Worm (Caenorhabditis elegans): ENCODE measurements around the gene wrt-7.

wrt-7 gene

DNA sequence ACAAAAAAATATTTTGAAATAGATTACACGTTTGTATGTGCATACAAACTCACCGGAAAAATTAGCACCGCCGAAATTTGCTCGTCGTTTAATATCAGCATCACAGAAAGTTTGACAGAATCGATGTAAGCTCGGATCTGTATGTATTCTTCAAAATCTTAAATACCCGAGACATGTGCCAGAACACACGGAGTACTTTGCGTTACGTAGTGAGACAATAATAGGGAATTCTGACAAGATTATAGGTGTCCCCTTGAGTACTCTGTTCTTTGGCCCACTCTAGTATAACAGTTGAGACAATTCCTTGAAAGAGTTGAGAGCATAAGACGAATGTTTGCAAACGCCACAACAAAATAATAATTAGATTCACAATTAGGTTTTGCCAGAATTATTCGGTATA is 33.7 kb downstream of the wrt-7 start, which contains the start of gene srx-48:
Gene srx-48 (minus strand): TSS at position 101 of the 400 bp plus-strand sequence.
- TF ChIP-seq lin-13 (tag; optimal IDR thresholded peaks at IDR 0.05): no peak
- no peak for TF ChIP-seq mep-1 (tag; optimal IDR thresholded peaks at IDR 0.05)
- no peak for TF ChIP-seq unc-62 (GFP tag; optimal IDR thresholded peaks at IDR 0.05)
- TF ChIP-seq ceh-83 (GFP tag; optimal IDR thresholded peaks at IDR 0.05): no peak
- TF ChIP-seq ztf-11 (tag; optimal IDR thresholded peaks at IDR 0.05): no peak
- TF ChIP-seq drap-1 (GFP tag; optimal IDR thresholded peaks at IDR 0.05): no peak
- no peak for TF ChIP-seq nhr-2 (tag; optimal IDR thresholded peaks at IDR 0.05)
- no peak for TF ChIP-seq nhr-12 (tag; optimal IDR thresholded peaks at IDR 0.05)
- no peak for TF ChIP-seq lsy-2 (tag; optimal IDR thresholded peaks at IDR 0.05)

DNA sequence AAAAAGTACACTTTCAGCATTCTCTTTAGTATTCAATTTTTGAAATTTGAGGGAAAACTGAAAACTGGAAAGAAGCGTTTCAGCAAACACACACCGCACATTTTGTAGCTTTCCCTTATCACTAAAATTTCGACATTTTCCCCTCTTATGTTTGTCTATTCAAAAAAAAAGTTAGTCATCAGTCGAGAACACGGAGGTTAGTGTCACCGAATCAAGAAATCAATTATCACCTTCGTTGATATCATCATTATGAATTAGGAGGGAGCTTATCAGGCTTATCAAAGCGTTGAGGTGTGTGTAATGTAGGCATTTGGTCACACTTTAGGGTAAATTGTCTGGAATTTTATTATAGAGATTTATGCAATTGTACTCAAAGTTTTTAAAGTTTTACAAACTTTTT is 38.7 kb downstream of the wrt-7 start, which contains the start of gene cpr-3:
Gene cpr-3 (minus strand): TSS at position 104 of the 400 bp plus-strand sequence.
- TF ChIP-seq mls-2 (tag; optimal IDR thresholded peaks at IDR 0.05) (no peak), lin-13 (tag; optimal IDR thresholded peaks at IDR 0.05) (no peak), lsy-2 (tag; optimal IDR thresholded peaks at IDR 0.05) (no peak), snpc-4 (tag; optimal IDR thresholded peaks at IDR 0.05) (no peak), lin-32 (GFP tag; optimal IDR thresholded peaks at IDR 0.05) (no peak), cnd-1 (tag; optimal IDR thresholded peaks at IDR 0.05) (no peak), tbx-8 (GFP tag; optimal IDR thresholded peaks at IDR 0.05) (no peak), elt-3 (tag; optimal IDR thresholded peaks at IDR 0.05) (no peak), elt-1 (tag; optimal IDR thresholded peaks at IDR 0.05; ENCODE audit: borderline replicate concordance, insufficient read depth) (no peak), ceh-83 (GFP tag; optimal IDR thresholded peaks at IDR 0.05) (no peak), nhr-28 (tag; optimal IDR thresholded peaks at IDR 0.05) (no peak), drap-1 (GFP tag; optimal IDR thresholded peaks at IDR 0.05) (no peak), M03D4.4 (tag; optimal IDR thresholded peaks at IDR 0.05) (no peak), ceh-43 (GFP tag; optimal IDR thresholded peaks at IDR 0.05) (no peak), mep-1 (tag; optimal IDR thresholded peaks at IDR 0.05) (no peak), bed-3 (GFP tag; optimal IDR thresholded peaks at IDR 0.05) (no peak), flh-1 (GFP tag; optimal IDR thresholded peaks at IDR 0.05) (no peak), sem-2 (GFP tag; optimal IDR thresholded peaks at IDR 0.05) (no peak), nhr-12 (tag; optimal IDR thresholded peaks at IDR 0.05) (no peak), unc-39 (tag; optimal IDR thresholded peaks at IDR 0.05) (no peak)

DNA sequence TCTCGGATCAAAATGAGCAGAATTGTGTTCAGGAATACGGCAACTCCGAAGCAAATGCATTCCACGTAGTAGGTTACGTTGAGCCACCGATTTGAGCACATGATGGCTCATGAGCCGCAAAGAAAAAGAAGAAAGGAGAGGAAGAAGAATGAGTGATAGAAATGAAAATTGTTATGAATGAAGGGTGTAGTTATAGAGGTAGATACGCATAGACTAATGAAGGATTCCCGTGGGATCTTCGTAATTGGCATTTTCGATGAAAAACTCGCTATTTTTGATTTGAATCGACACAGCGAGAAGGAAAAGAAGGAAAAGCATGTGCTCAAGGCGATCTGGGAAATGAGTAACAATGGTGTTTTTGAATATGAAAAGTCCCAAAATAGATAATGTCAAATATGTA is 43.4 kb downstream of the wrt-7 start, which contains the start of gene str-96:
Gene str-96 (minus strand): TSS at position 101 of the 400 bp plus-strand sequence.
- no peak for TF ChIP-seq mep-1 (tag; optimal IDR thresholded peaks at IDR 0.05)

DNA sequence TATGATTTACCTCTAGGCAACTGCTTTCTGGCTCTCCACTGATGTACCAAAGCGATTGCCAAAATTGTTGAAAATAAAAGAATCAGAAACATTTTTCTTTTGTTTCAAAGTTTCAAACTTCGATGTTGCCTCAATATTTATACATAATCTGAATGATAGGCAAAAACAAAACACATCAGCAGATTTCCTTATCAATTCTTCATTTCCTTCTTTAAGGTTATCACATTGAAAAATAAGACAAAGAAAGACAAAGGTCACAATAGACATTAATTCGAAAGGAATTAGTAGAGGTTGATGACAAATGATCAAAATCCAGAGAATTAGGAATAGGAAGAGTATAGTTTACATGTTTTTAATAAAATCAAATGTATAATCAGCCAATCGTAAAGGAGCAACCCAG is 46.3 kb downstream of the wrt-7 start, which contains the start of gene cyp-34A2:
Gene cyp-34A2 (minus strand): TSS at position 101 of the 400 bp plus-strand sequence.
- TF ChIP-seq ham-2 (GFP tag; optimal IDR thresholded peaks at IDR 0.05): no peak

DNA sequence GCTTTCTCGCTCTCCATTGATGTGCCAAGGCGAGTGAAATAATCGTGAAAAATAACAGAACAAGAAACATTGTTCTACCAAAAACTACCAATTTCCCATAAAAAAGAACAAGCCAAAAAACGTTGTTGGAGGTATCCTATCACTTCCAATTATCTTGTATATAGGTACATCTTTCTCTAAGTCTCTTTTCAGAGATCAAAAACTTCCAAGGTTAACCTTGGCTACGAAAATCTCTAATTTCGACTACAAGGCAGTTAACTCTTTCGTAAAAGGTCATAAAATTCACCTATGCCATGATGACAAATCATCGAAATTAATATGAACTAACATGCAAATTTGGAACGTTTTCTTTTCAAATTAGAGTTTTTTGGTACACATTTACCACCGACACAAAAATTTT is 49.4 kb downstream of the wrt-7 start, which contains the start of gene cyp-34A1:
Gene cyp-34A1 (minus strand): TSS at position 101 of the 400 bp plus-strand sequence.
- no peak for TF ChIP-seq cnd-1 (tag; optimal IDR thresholded peaks at IDR 0.05)
- no peak for TF ChIP-seq sptf-1 (tag; optimal IDR thresholded peaks at IDR 0.05)
- no peak for TF ChIP-seq nhr-76 (tag; optimal IDR thresholded peaks at IDR 0.05)
- no peak for TF ChIP-seq unc-39 (tag; optimal IDR thresholded peaks at IDR 0.05)
- TF ChIP-seq mab-5 (tag; optimal IDR thresholded peaks at IDR 0.05): no peak
- no peak for TF ChIP-seq flh-1 (GFP tag; optimal IDR thresholded peaks at IDR 0.05)
- TF ChIP-seq ceh-43 (GFP tag; optimal IDR thresholded peaks at IDR 0.05): no peak
- no peak for TF ChIP-seq ceh-39 (tag; optimal IDR thresholded peaks at IDR 0.05)
- TF ChIP-seq elt-3 (tag; optimal IDR thresholded peaks at IDR 0.05): no peak
- no peak for TF ChIP-seq unc-62 (GFP tag; optimal IDR thresholded peaks at IDR 0.05)
- no peak for TF ChIP-seq pha-4 (tag; optimal IDR thresholded peaks at IDR 0.05)
- TF ChIP-seq M03D4.4 (tag; optimal IDR thresholded peaks at IDR 0.05): no peak
- no peak for TF ChIP-seq lin-32 (GFP tag; optimal IDR thresholded peaks at IDR 0.05)
- no peak for TF ChIP-seq zip-8 (tag; optimal IDR thresholded peaks at IDR 0.05)
- TF ChIP-seq hlh-1 (tag; optimal IDR thresholded peaks at IDR 0.05): no peak
- no peak for TF ChIP-seq ham-2 (GFP tag; optimal IDR thresholded peaks at IDR 0.05)

Data from whole organism, mixed stage, embryonic.